Worm (Caenorhabditis elegans) whole organism, dauer: ENCODE results near the gene F07E5.7.
"Not testable (repeated sequence)": the region's sequence is repeated elsewhere in the genome, so short reads cannot be mapped to it uniquely, and the experiment has no call there.

Experiments
- unc-62 ChIP-seq: sonication (generic microtip); optimal IDR thresholded peaks from 2 replicates; lab custom pipeline; 2017; ENCODE audit warnings: missing biosample characterization, missing genetic modification reagents, missing genetic modification characterization

The F07E5.7 gene

ce11 chrII:2076467-2076866, 5.1 kb upstream of the F07E5.7 start:
- no peak for TF ChIP-seq unc-62 (GFP tag; lab: Kevin White, UChicago)

DNA sequence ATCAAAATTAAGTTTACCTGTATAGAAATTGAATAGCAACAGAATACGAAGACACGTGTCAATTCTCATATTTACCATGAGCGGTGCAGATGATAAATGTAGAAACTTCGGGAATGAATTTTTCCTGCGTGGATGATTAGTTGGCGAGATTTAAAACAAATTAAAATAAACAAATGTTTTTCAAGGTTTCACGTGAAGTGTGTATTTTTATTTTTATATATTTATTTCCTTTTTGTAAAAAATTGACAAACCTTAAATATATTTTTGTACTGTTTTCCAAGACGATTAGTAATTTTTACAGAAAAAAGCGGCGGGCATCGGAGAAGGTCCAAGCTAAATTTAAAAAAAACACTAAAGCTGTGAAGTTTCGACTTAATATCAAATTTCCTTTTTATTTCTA, 4.2 kb upstream of the F07E5.7 start, which contains the start of gene F07E5.8:
F07E5.8 (minus strand) TSS at position 101 of the 400 bp plus-strand sequence.
- no peak for TF ChIP-seq unc-62 (GFP tag; lab: Kevin White, UChicago)

- not testable (repeated sequence) for TF ChIP-seq unc-62 (GFP tag; lab: Kevin White, UChicago)
These were observed 3.8 kb downstream of the F07E5.7 start, which contains the start of gene F07E5.12 for ce11 chrII:2067451-2068021. TSS of gene F07E5.12 (plus strand) at chrII:2067971.

ce11 chrII:2064497-2064896, 6.8 kb downstream of the F07E5.7 start, which contains the start of gene fbxb-6:
TSS of gene fbxb-6 (plus strand) at chrII:2064797.
- no peak for TF ChIP-seq unc-62 (GFP tag; lab: Kevin White, UChicago)

DNA sequence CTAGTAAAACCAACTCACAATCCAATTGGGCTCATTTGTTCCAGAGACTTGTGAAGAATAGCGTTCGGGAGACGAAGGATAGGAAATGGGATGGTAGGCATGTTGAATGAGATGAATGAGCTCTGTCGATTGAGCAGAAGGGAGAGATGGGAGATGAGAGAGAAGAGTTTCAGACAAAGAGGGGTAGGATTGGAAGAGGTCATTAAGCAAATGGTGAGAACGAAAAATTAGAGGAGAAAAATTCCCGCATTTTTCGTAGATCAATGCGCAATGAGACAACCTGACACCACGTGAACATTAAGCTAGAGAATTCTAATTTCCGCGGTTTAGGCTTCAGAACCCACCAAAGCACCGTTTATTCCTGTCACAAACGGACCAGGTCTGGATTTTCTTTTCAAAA, 7.3 kb downstream of the F07E5.7 start, which contains the start of gene F07E5.13:
F07E5.13 (minus strand) TSS at position 101 of the 400 bp plus-strand sequence.
- TF ChIP-seq unc-62 (GFP tag; lab: Kevin White, UChicago) = no peak

DNA sequence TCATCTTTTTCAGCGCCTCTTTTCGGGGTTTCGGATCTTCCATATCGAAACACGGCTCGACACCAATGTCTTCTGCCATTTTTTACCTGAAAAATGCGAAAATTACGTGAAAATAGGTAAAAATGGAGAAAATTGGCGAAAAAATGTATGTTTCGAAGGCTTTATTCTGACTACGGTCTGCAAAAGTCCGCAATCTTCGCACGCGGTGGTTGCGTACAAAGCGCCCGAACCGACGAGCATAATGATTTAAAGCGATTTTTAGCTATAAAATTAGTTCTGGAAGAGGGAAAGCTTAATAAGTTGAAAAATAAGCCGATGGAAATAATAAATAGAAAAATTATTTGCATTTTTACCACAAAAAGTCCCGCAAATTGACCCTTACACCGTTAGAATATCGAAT, 12.3 kb downstream of the F07E5.7 start, which contains the start of gene F07E5.5:
F07E5.5 (minus strand) TSS at position 86 of the 400 bp plus-strand sequence.
- no peak for TF ChIP-seq unc-62 (GFP tag; lab: Kevin White, UChicago)

- TF ChIP-seq unc-62 (GFP tag; lab: Kevin White, UChicago) = no peak
These were observed 20.0 kb downstream of the F07E5.7 start, which contains the start of gene fbxb-35 for ce11 chrII:2051372-2051771. TSS of gene fbxb-35 (plus strand) at chrII:2051672.

DNA sequence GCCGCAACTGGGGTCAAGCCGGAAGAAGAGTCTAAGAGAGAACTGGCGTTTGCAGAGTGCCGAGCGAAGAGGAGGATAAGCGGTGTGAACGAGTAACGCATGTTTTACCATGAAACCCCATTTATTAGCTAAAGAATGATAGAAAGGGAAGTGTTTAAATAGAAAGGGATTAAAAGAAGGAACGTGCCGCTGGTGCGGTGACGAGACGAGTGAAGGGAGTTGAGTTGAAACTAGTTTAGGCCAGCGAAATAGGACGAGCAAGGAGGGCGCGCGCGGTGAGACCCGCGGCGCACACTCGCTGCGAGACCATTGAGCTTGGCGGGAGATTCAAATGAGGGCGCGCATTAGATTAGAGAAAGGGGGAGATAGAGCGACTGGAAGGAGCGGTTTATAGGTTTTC, 24.8 kb downstream of the F07E5.7 start, which contains the start of gene math-1:
math-1 (minus strand) TSS at position 101 of the 400 bp plus-strand sequence.
- TF ChIP-seq unc-62 (GFP tag; lab: Kevin White, UChicago) = not testable (repeated sequence)

DNA sequence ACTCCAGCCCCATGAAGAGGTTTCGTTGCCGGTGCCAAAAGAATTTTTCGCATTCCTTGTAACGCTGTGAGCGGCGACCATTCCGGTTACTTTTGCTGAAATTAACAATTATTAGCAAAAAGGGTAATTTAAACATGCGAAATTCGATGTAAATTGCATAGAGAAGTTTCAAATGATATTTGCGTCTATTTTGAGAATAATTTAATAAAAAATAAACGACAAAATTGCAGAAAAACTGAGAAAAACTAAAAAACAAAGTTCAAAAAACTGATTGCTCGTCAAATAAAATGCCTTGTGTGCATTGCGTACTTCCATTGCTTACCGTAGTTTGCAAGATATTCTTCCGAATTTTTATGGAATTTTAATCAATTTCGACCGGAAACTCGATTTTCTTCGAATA, 25.8 kb downstream of the F07E5.7 start, which contains the start of gene bath-24:
bath-24 (minus strand) TSS at position 101 of the 400 bp plus-strand sequence.
- TF ChIP-seq unc-62 (GFP tag; lab: Kevin White, UChicago) = no peak

- no peak for TF ChIP-seq unc-62 (GFP tag; lab: Kevin White, UChicago)
These were observed 28.9 kb downstream of the F07E5.7 start, which contains the start of gene bath-20 for ce11 chrII:2042447-2042846. TSS of gene bath-20 (minus strand) at chrII:2042547.

ce11 chrII:2039288-2039687, 32.0 kb downstream of the F07E5.7 start, which contains the start of gene bath-19:
TSS of gene bath-19 (minus strand) at chrII:2039388.
- no peak for TF ChIP-seq unc-62 (GFP tag; lab: Kevin White, UChicago)

DNA sequence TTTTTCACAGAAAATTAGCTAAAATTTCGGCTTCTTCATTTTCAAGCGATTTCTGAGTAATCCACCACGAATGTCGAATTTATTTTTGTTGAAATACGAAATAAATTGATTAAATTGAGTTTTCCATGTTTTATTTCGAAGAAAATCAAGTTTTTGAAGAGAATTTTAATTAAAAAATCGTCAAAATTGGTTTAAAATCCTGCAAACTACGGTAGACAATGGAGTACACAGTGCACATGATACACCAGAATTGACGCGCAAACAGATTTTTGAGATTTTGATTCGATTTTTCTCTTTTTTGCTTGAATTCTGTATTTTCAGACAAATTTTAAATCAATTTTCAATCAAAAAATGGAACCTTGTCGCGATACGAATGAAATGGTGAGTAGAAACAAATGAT, 38.0 kb downstream of the F07E5.7 start, which contains the start of gene F59H6.14:
F59H6.14 (plus strand) TSS at position 301 of the 400 bp plus-strand sequence.
- TF ChIP-seq unc-62 (GFP tag; lab: Kevin White, UChicago) = no peak

DNA sequence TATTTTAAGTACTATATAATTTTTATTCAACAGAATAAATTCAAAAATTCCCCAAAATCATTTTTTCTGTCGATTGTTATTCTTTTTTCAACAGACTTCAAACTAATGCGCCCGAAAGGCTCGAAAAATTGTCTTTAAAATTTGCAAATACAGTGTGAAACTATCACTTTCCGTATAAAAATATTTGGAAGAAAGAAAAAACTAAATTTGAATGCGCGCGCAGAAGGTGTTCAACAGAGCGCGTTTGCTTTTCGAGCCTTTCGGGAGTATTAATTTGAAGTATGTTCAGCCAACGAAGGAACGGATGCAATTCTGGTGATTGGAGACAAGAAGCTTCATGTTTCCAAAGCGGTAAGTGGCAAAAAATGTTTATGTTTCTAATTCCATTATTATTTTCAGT, 39.0 kb downstream of the F07E5.7 start, which contains the start of gene btb-4:
btb-4 (plus strand) TSS at position 35 of the 400 bp plus-strand sequence.
- TF ChIP-seq unc-62 (GFP tag; lab: Kevin White, UChicago) = not testable (repeated sequence)

DNA sequence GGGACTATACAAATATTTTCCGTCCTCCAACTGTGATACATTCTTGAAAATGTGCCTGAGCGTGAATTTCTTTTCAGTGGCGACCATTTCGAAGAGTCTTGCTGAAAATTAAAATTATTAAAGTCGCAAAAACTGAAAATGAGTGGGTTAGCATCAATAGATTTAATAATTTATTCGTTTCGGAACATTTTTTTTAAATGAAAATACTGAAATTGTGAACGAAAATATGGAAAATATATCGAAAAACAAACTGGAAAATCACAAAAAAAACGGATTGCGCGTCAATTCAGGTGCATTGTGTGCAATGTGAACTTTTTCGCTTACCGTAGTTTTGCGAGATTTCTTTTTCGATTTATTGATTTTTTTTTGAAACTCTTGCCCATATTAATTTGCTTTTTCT, 39.5 kb downstream of the F07E5.7 start, which contains the start of gene bath-5:
bath-5 (minus strand) TSS at position 101 of the 400 bp plus-strand sequence.
- TF ChIP-seq unc-62 (GFP tag; lab: Kevin White, UChicago) = no peak

DNA sequence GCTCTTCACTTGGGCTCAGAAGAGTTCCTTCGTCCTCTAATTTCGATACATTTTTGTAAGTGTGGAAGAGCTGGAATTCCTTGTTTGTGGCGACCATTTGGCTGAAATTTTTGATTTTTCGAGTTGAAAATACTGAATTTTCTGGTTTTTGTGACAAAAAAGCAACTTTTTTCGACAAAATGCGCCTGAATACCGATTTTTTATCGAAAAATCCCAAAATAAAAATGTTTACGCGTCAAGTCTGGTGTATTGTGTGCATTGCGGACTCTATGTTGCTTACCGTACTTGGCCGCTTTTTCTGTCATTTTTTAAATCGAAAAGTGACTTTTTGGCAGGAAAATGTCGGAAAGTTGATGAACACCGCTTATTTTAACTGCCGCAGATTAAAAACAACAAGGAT, 41.0 kb downstream of the F07E5.7 start, which contains the start of gene bath-3:
bath-3 (minus strand) TSS at position 101 of the 400 bp plus-strand sequence.
- TF ChIP-seq unc-62 (GFP tag; lab: Kevin White, UChicago) = no peak

ce11 chrII:2028712-2029111, 42.6 kb downstream of the F07E5.7 start, which contains the start of gene bath-1:
TSS of gene bath-1 (minus strand) at chrII:2028812.
- no peak for TF ChIP-seq unc-62 (GFP tag; lab: Kevin White, UChicago)
